Fruit fly (Drosophila melanogaster): ENCODE results near the gene t-cup.
A peak's percentile ranks its signal among the peaks of the same experiment; 100 is the strongest.

The t-cup gene

dm6 chr2L:12504006-12504885, 7.1 kb upstream of the t-cup start (continued):
- no peak for TF ChIP-seq Sox102F (GFP tag; optimal IDR thresholded peaks at IDR 0.05)
- TF ChIP-seq CG6175 (GFP tag; IDR thresholded peaks at IDR 0.05): 0 out of 3 replicates have a peak, but pooled peaks have one; percentile 31
- no peak for TF ChIP-seq C15 (GFP tag; IDR thresholded peaks at IDR 0.05)
- TF ChIP-seq CG17186 (GFP tag; optimal IDR thresholded peaks at IDR 0.05): no peak
- TF ChIP-seq CG3065 (GFP tag; optimal IDR thresholded peaks at IDR 0.05): no peak
- TF ChIP-seq eve (GFP tag; optimal IDR thresholded peaks at IDR 0.05): no peak
- peak; percentile 10 for TF ChIP-seq mirr (GFP tag; optimal IDR thresholded peaks at IDR 0.05)
- no peak for TF ChIP-seq CG10209 (GFP tag; optimal IDR thresholded peaks at IDR 0.05)
- no peak for TF ChIP-seq bigmax (GFP tag; optimal IDR thresholded peaks at IDR 0.05)
- no peak for TF ChIP-seq CG3163 (GFP tag; optimal IDR thresholded peaks at IDR 0.05)
- no peak for TF ChIP-seq bsh (GFP tag; optimal IDR thresholded peaks at IDR 0.05)
- no peak for TF ChIP-seq CG10959 (GFP tag; IDR thresholded peaks at IDR 0.05)
- TF ChIP-seq CG5953 (GFP tag; IDR thresholded peaks at IDR 0.05): 0 out of 2 replicates have a peak, but pooled peaks have one; percentile 21
- no peak for TF ChIP-seq cad (GFP tag; optimal IDR thresholded peaks at IDR 0.05)
- TF ChIP-seq CG7786 (GFP tag; optimal IDR thresholded peaks at IDR 0.05): no peak
- no peak for TF ChIP-seq Tbp (GFP tag; optimal IDR thresholded peaks at IDR 0.05)
- TF ChIP-seq yki (optimal IDR thresholded peaks at IDR 0.05): no peak
- no peak for TF ChIP-seq pb (GFP tag; optimal IDR thresholded peaks at IDR 0.05)
- TF ChIP-seq Kr (GFP tag; optimal IDR thresholded peaks at IDR 0.05): no peak
- TF ChIP-seq da (GFP tag; optimal IDR thresholded peaks at IDR 0.05): no peak
- no peak for TF ChIP-seq Fer2 (tag; optimal IDR thresholded peaks at IDR 0.05)
- peak; percentile 6 for TF ChIP-seq Jarid2 (GFP tag; optimal IDR thresholded peaks at IDR 0.05)
- no peak for TF ChIP-seq kay (GFP tag; optimal IDR thresholded peaks at IDR 0.05)
- no peak for TF ChIP-seq knrl (GFP tag; IDR thresholded peaks at IDR 0.05; ENCODE audit: partially characterized antibody)
- TF ChIP-seq ranshi (GFP tag; IDR thresholded peaks at IDR 0.05): no peak
- no peak for TF ChIP-seq CG18599 (GFP tag; optimal IDR thresholded peaks at IDR 0.05)
- TF ChIP-seq eyg (GFP tag; optimal IDR thresholded peaks at IDR 0.05): no peak
- peak; percentile 47 to 63 for TF ChIP-seq Trl (optimal IDR thresholded peaks at IDR 0.05)
- TF ChIP-seq Trl (GFP tag; optimal IDR thresholded peaks at IDR 0.05): no peak
- TF ChIP-seq CG1602 (GFP tag; optimal IDR thresholded peaks at IDR 0.05): no peak
- TF ChIP-seq ab (GFP tag; optimal IDR thresholded peaks at IDR 0.05): no peak
- no peak for TF ChIP-seq repo (GFP tag; optimal IDR thresholded peaks at IDR 0.05)
- TF ChIP-seq rib (GFP tag; IDR thresholded peaks at IDR 0.05): no peak
- TF ChIP-seq CG6765 (GFP tag; optimal IDR thresholded peaks at IDR 0.05): no peak
- no peak for TF ChIP-seq crp (GFP tag; optimal IDR thresholded peaks at IDR 0.05)
- TF ChIP-seq ash1 (GFP tag; optimal IDR thresholded peaks at IDR 0.05): no peak
- no peak for TF ChIP-seq nerfin-2 (GFP tag; IDR thresholded peaks at IDR 0.05; ENCODE audit: partially characterized antibody)
- TF ChIP-seq salm (tag; optimal IDR thresholded peaks at IDR 0.05): no peak
- TF ChIP-seq B-H1 (GFP tag; IDR thresholded peaks at IDR 0.05): no peak
- no peak for TF ChIP-seq gcm2 (GFP tag; optimal IDR thresholded peaks at IDR 0.05)
- no peak for TF ChIP-seq MBD-R2 (GFP tag; IDR thresholded peaks at IDR 0.05)
- no peak for TF ChIP-seq phol (tag; optimal IDR thresholded peaks at IDR 0.05)
- no peak for TF ChIP-seq ewg (GFP tag; optimal IDR thresholded peaks at IDR 0.05)
- no peak for TF ChIP-seq CG15514 (GFP tag; optimal IDR thresholded peaks at IDR 0.05)
- no peak for TF ChIP-seq CG15269 (tag; optimal IDR thresholded peaks at IDR 0.05)
- no peak for TF ChIP-seq CG14014 (GFP tag; IDR thresholded peaks at IDR 0.05)
- TF ChIP-seq E2f1 (GFP tag; IDR thresholded peaks at IDR 0.05): no peak
- no peak for TF ChIP-seq crc (GFP tag; optimal IDR thresholded peaks at IDR 0.05)
- TF ChIP-seq sd (tag; optimal IDR thresholded peaks at IDR 0.05): peak; percentile 67
- TF ChIP-seq CG10321 (GFP tag; IDR thresholded peaks at IDR 0.05): no peak
